Worm (Caenorhabditis elegans): ENCODE results near the gene F40G9.6.

F40G9.6 gene

ce11 chrIII:165390-165789 lies 14.0 kb upstream of the F40G9.6 start, which contains the start of gene F40G9.7:
Gene F40G9.7 (plus strand): TSS chrIII:165690.
- no peak for TF ChIP-seq tbx-8 (GFP tag; optimal IDR thresholded peaks at IDR 0.05)
- no peak for TF ChIP-seq snpc-4 (tag; optimal IDR thresholded peaks at IDR 0.05)
- TF ChIP-seq nhr-76 (tag; optimal IDR thresholded peaks at IDR 0.05): no peak
- TF ChIP-seq elt-3 (tag; optimal IDR thresholded peaks at IDR 0.05): no peak
- no peak for TF ChIP-seq ceh-43 (GFP tag; optimal IDR thresholded peaks at IDR 0.05)
- TF ChIP-seq mep-1 (tag; optimal IDR thresholded peaks at IDR 0.05): no peak
- TF ChIP-seq ham-2 (GFP tag; optimal IDR thresholded peaks at IDR 0.05): no peak
- TF ChIP-seq zip-8 (tag; optimal IDR thresholded peaks at IDR 0.05): no peak
- TF ChIP-seq lsy-2 (tag; optimal IDR thresholded peaks at IDR 0.05): no peak

- TF ChIP-seq snpc-4 (tag; optimal IDR thresholded peaks at IDR 0.05) (no peak), elt-1 (tag; optimal IDR thresholded peaks at IDR 0.05; ENCODE audit: borderline replicate concordance, insufficient read depth) (no peak)
These were observed 9.9 kb upstream of the F40G9.6 start, which contains the start of gene F40G9.18 for ce11 chrIII:169478-169877. Gene F40G9.18 (minus strand): TSS chrIII:169578.

- TF ChIP-seq lin-13 (tag; optimal IDR thresholded peaks at IDR 0.05) (no peak), drap-1 (GFP tag; optimal IDR thresholded peaks at IDR 0.05) (no peak), mls-2 (tag; optimal IDR thresholded peaks at IDR 0.05) (no peak), ceh-83 (GFP tag; optimal IDR thresholded peaks at IDR 0.05) (no peak), unc-120 (tag; optimal IDR thresholded peaks at IDR 0.05; ENCODE audit: poor library complexity, severe bottlenecking) (no peak), snpc-4 (tag; optimal IDR thresholded peaks at IDR 0.05) (no peak), zip-8 (tag; optimal IDR thresholded peaks at IDR 0.05) (no peak), ceh-39 (tag; optimal IDR thresholded peaks at IDR 0.05) (no peak), bed-3 (GFP tag; optimal IDR thresholded peaks at IDR 0.05) (no peak), lsy-2 (tag; optimal IDR thresholded peaks at IDR 0.05) (no peak), unc-62 (GFP tag; optimal IDR thresholded peaks at IDR 0.05) (no peak), elt-1 (tag; optimal IDR thresholded peaks at IDR 0.05; ENCODE audit: borderline replicate concordance, insufficient read depth) (no peak), pha-4 (tag; optimal IDR thresholded peaks at IDR 0.05) (no peak), ztf-11 (tag; optimal IDR thresholded peaks at IDR 0.05) (no peak)
These were observed 7.7 kb upstream of the F40G9.6 start, which contains the start of the genes F40G9.9 and F40G9.12 for ce11 chrIII:171617-172016. Gene F40G9.9 (minus strand): TSS chrIII:171717. Gene F40G9.12 (plus strand): TSS chrIII:171847.

- TF ChIP-seq sptf-1 (tag; optimal IDR thresholded peaks at IDR 0.05): no peak
- TF ChIP-seq unc-120 (tag; optimal IDR thresholded peaks at IDR 0.05; ENCODE audit: poor library complexity, severe bottlenecking): no peak
- TF ChIP-seq mls-2 (tag; optimal IDR thresholded peaks at IDR 0.05): no peak
- no peak for TF ChIP-seq elt-1 (tag; optimal IDR thresholded peaks at IDR 0.05; ENCODE audit: borderline replicate concordance, insufficient read depth)
- no peak for TF ChIP-seq flh-1 (GFP tag; optimal IDR thresholded peaks at IDR 0.05)
- TF ChIP-seq drap-1 (GFP tag; optimal IDR thresholded peaks at IDR 0.05): no peak
- no peak for TF ChIP-seq ztf-11 (tag; optimal IDR thresholded peaks at IDR 0.05)
- no peak for TF ChIP-seq unc-62 (GFP tag; optimal IDR thresholded peaks at IDR 0.05)
- no peak for TF ChIP-seq nhr-76 (tag; optimal IDR thresholded peaks at IDR 0.05)
- no peak for TF ChIP-seq hlh-1 (tag; optimal IDR thresholded peaks at IDR 0.05)
- TF ChIP-seq lsy-2 (tag; optimal IDR thresholded peaks at IDR 0.05): no peak
- no peak for TF ChIP-seq lin-13 (tag; optimal IDR thresholded peaks at IDR 0.05)
- TF ChIP-seq pha-4 (tag; optimal IDR thresholded peaks at IDR 0.05): no peak
- TF ChIP-seq tbx-8 (GFP tag; optimal IDR thresholded peaks at IDR 0.05): no peak
- no peak for TF ChIP-seq ham-2 (GFP tag; optimal IDR thresholded peaks at IDR 0.05)
- no peak for TF ChIP-seq nhr-237 (tag; optimal IDR thresholded peaks at IDR 0.05)
These were observed 5.8 kb upstream of the F40G9.6 start, which contains the start of gene F40G9.19 for ce11 chrIII:173501-173900. Gene F40G9.19 (plus strand): TSS chrIII:173801.

DNA sequence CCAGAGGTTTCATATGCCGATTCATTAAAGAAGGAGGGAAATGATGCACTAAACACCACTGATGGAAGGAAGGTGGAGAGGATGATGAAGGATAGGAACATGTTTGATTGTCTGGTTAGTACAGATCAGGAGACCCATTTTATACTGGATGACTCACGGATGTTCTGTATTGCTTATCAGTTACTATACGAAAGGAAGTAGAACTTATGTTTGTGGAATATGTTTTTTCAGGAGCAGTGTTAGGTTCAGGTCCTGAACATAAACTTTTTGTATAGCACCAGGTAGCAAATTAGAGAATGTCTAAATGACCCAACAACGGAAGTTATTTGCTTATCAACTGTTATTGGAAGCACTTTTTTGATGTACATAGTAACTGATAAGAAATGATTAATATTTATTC lies 3.6 kb upstream of the F40G9.6 start, which contains the start of gene clec-148:
clec-148 (minus strand) TSS at position 101 of the 400 bp plus-strand sequence.
- TF ChIP-seq M03D4.4 (tag; optimal IDR thresholded peaks at IDR 0.05) (no peak), lsy-2 (tag; optimal IDR thresholded peaks at IDR 0.05) (no peak), unc-120 (tag; optimal IDR thresholded peaks at IDR 0.05; ENCODE audit: poor library complexity, severe bottlenecking) (no peak), ceh-39 (tag; optimal IDR thresholded peaks at IDR 0.05) (no peak), lin-13 (tag; optimal IDR thresholded peaks at IDR 0.05) (no peak), ham-2 (GFP tag; optimal IDR thresholded peaks at IDR 0.05) (no peak), blmp-1 (tag; optimal IDR thresholded peaks at IDR 0.05) (no peak)

DNA sequence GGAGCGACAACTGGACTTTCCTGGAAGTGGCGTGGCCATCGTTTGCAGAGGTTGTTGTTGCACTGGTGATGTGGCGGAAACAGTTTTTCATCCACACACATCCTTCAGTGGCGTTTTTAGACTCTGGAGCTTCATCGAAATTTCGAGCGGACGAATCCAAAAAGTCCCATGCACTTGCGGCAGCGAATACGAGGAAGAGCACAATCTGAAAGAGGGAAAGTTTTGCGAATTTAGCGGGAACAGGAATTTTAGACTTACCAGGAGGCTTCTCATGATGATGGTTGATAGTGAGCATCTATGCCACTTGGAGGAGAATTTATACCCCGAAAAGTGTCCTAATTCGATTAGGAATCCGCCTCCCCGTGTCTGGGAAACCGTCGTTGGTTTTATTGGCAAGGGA lies 1.6 kb upstream of the F40G9.6 start, which contains the start of gene F40G9.14:
F40G9.14 (minus strand) TSS at position 101 of the 400 bp plus-strand sequence.
- no peak for TF ChIP-seq nhr-76 (tag; optimal IDR thresholded peaks at IDR 0.05)
- TF ChIP-seq lin-32 (GFP tag; optimal IDR thresholded peaks at IDR 0.05): no peak
- no peak for TF ChIP-seq ztf-11 (tag; optimal IDR thresholded peaks at IDR 0.05)
- TF ChIP-seq nhr-12 (tag; optimal IDR thresholded peaks at IDR 0.05): no peak
